Worm (Caenorhabditis elegans): Measurements from ENCODE around the gene ZK418.10.

ZK418.10 gene

ce11 chrIII:7114952-7115488, 24.5 kb upstream of the ZK418.10 start, which contains the start of gene nhr-10:
TSS of gene nhr-10 (minus strand) at chrIII:7115438.
- no peak for TF ChIP-seq snu-23 (GFP tag; optimal IDR thresholded peaks at IDR 0.05)
- TF ChIP-seq lin-39 (tag; optimal IDR thresholded peaks at IDR 0.05) = no peak
- TF ChIP-seq fos-1 (tag; optimal IDR thresholded peaks at IDR 0.05) = no peak
- TF ChIP-seq lin-14 (GFP tag; optimal IDR thresholded peaks at IDR 0.05) = peak; percentile 40
- no peak for TF ChIP-seq mdl-1 (tag; optimal IDR thresholded peaks at IDR 0.05)
- TF ChIP-seq swsn-7 (tag; optimal IDR thresholded peaks at IDR 0.05) = peak; percentile 41
- peak; percentile 74 for TF ChIP-seq nhr-71 (tag; optimal IDR thresholded peaks at IDR 0.05)
- TF ChIP-seq nhr-47 (tag; optimal IDR thresholded peaks at IDR 0.05) = peak; percentile 74
- no peak for TF ChIP-seq lin-15B (tag; optimal IDR thresholded peaks at IDR 0.05)
- no peak for TF ChIP-seq unc-98 (GFP tag; IDR thresholded peaks at IDR 0.05)
- TF ChIP-seq nhr-20 (tag; optimal IDR thresholded peaks at IDR 0.05) = peak; percentile 0
- TF ChIP-seq elt-3 (tag; optimal IDR thresholded peaks at IDR 0.05) = no peak
- no peak for TF ChIP-seq tbx-2 (tag; optimal IDR thresholded peaks at IDR 0.05)
- TF ChIP-seq lsy-2 (tag; optimal IDR thresholded peaks at IDR 0.05) = peak in 1 of 2 experiments; percentile 46
- no peak for TF ChIP-seq nhr-77 (tag; optimal IDR thresholded peaks at IDR 0.05)
- peak; percentile 48 for TF ChIP-seq nhr-11 (tag; optimal IDR thresholded peaks at IDR 0.05)
- no peak for TF ChIP-seq egl-13 (tag; optimal IDR thresholded peaks at IDR 0.05)
- no peak for TF ChIP-seq ceh-82 (tag; optimal IDR thresholded peaks at IDR 0.05)
- TF ChIP-seq efl-3 (GFP tag; optimal IDR thresholded peaks at IDR 0.05) = no peak
- TF ChIP-seq fkh-8 (tag; optimal IDR thresholded peaks at IDR 0.05) = peak; percentile 71
- TF ChIP-seq ceh-90 (tag; optimal IDR thresholded peaks at IDR 0.05) = no peak

- TF ChIP-seq unc-30 (tag; optimal IDR thresholded peaks at IDR 0.05) (no peak), nhr-12 (tag; optimal IDR thresholded peaks at IDR 0.05) (no peak)
Measured at ce11 chrIII:7112285-7112684, 21.8 kb upstream of the ZK418.10 start.

- TF ChIP-seq jun-1 (tag; optimal IDR thresholded peaks at IDR 0.05) (no peak), isw-1 (GFP tag; IDR thresholded peaks at IDR 0.05) (no peak), ets-5 (GFP tag; IDR thresholded peaks at IDR 0.05) (no peak), ama-1 (optimal IDR thresholded peaks at IDR 0.05) (no peak), ceh-90 (tag; optimal IDR thresholded peaks at IDR 0.05) (no peak), ceh-8 (GFP tag; optimal IDR thresholded peaks at IDR 0.05) (no peak), unc-98 (GFP tag; IDR thresholded peaks at IDR 0.05) (no peak), rnt-1 (tag; optimal IDR thresholded peaks at IDR 0.05) (no peak), mef-2 (tag; optimal IDR thresholded peaks at IDR 0.05) (no peak)
Measured at ce11 chrIII:7111793-7112192, 21.3 kb upstream of the ZK418.10 start, which contains the start of gene B0280.7. TSS of gene B0280.7 (minus strand) at chrIII:7111893.

ce11 chrIII:7107965-7108364, 17.5 kb upstream of the ZK418.10 start, which contains the start of gene odd-1:
TSS of gene odd-1 (plus strand) at chrIII:7108313.
- TF ChIP-seq unc-130 (tag; optimal IDR thresholded peaks at IDR 0.05) = no peak
- TF ChIP-seq elt-2 (tag; optimal IDR thresholded peaks at IDR 0.05) = peak; percentile 7

- TF ChIP-seq lsy-2 (tag; optimal IDR thresholded peaks at IDR 0.05) (no peak), elt-2 (tag; optimal IDR thresholded peaks at IDR 0.05) (peak; percentile 48)
Measured at ce11 chrIII:7106854-7107253, 16.4 kb upstream of the ZK418.10 start.

- TF ChIP-seq unc-30 (tag; optimal IDR thresholded peaks at IDR 0.05) (no peak), fkh-4 (tag; optimal IDR thresholded peaks at IDR 0.05; ENCODE audit: borderline replicate concordance) (no peak), nhr-77 (tag; optimal IDR thresholded peaks at IDR 0.05) (no peak), isw-1 (GFP tag; IDR thresholded peaks at IDR 0.05) (no peak), snpc-4 (tag; optimal IDR thresholded peaks at IDR 0.05) (no peak), nhr-85 (tag) (no peak), unc-86 (tag; optimal IDR thresholded peaks at IDR 0.05) (no peak), blmp-1 (tag; optimal IDR thresholded peaks at IDR 0.05) (no peak), alr-1 (tag; optimal IDR thresholded peaks at IDR 0.05; ENCODE audit: borderline replicate concordance) (no peak), mep-1 (tag; optimal IDR thresholded peaks at IDR 0.05) (no peak), elt-3 (tag; optimal IDR thresholded peaks at IDR 0.05) (no peak), ceh-63 (GFP tag; optimal IDR thresholded peaks at IDR 0.05) (no peak)
Measured at ce11 chrIII:7103940-7104440, 13.5 kb upstream of the ZK418.10 start, which contains the start of gene cpg-2. TSS of gene cpg-2 (minus strand) at chrIII:7103990.
